Fruit fly (Drosophila melanogaster) whole organism, embryonic: Measurements from ENCODE around the gene CG11131.

ENCODE experiments used
- Abd-B ChIP-seq: fragments of 200-800 bp; sonication (Bioruptor generic); optimal IDR thresholded peaks from 2 replicates; lab custom pipeline; 2018; ENCODE audit warnings: missing biosample characterization, mild to moderate bottlenecking, missing genetic modification characterization, moderate library complexity
- CG1024 ChIP-seq: fragments of 200-800 bp; sonication (Bioruptor generic); IDR thresholded peaks from 2 replicates; pipeline ENCODE4 v1.3.6; 2022; ENCODE audit warnings: missing biosample characterization, missing genetic modification characterization
- CG10321 ChIP-seq: fragments of 200-800 bp; sonication (Bioruptor generic); IDR thresholded peaks from 2 replicates; pipeline ENCODE4 v1.3.6; 2022; ENCODE audit warnings: missing biosample characterization, missing genetic modification characterization
- CG11560 ChIP-seq: fragments of 200-800 bp; sonication (Bioruptor generic); IDR thresholded peaks from 3 replicates; pipeline ENCODE4 v1.3.6; 2022; ENCODE audit warnings: missing biosample characterization, missing genetic modification characterization
- CG11696 ChIP-seq: fragments of 200-800 bp; sonication (Bioruptor generic); IDR thresholded peaks from 2 replicates; pipeline ENCODE4 v1.3.6; 2022; ENCODE audit warnings: missing biosample characterization, missing genetic modification characterization
- CG13775 ChIP-seq: fragments of 200-800 bp; sonication (Bioruptor generic); optimal IDR thresholded peaks from 3 replicates; lab custom pipeline; 2017; ENCODE audit warnings: missing biosample characterization, mild to moderate bottlenecking, missing genetic modification characterization
- CG17186 ChIP-seq: fragments of 200-800 bp; sonication (Bioruptor generic); optimal IDR thresholded peaks from 3 replicates; lab custom pipeline; 2017; ENCODE audit warnings: missing biosample characterization, missing genetic modification reagents, missing genetic modification characterization
- CG17361 ChIP-seq: fragments of 200-800 bp; sonication (Bioruptor generic); IDR thresholded peaks from 3 replicates; pipeline ENCODE4 v1.3.6; 2022; ENCODE audit warnings: missing biosample characterization, missing genetic modification characterization
- CG18764 ChIP-seq: fragments of 200-800 bp; sonication (Bioruptor generic); optimal IDR thresholded peaks from 3 replicates; lab custom pipeline; 2016; ENCODE audit warnings: missing biosample characterization, missing genetic modification characterization
- CG32772 ChIP-seq: fragments of 200-800 bp; sonication (Bioruptor generic); IDR thresholded peaks from 2 replicates; pipeline ENCODE4 v1.3.6; 2022; ENCODE audit warnings: missing biosample characterization, missing genetic modification characterization
- CG8478 ChIP-seq: fragments of >200 bp; optimal IDR thresholded peaks from 2 replicates; lab custom pipeline; 2018
- CG9437 ChIP-seq: fragments of 200-800 bp; sonication (Bioruptor generic); optimal IDR thresholded peaks from 2 replicates; lab custom pipeline; 2018; ENCODE audit warnings: missing biosample characterization, mild to moderate bottlenecking, missing genetic modification characterization
- CTCF ChIP-seq: fragments of 200-800 bp; sonication (Bioruptor generic); optimal IDR thresholded peaks from 2 replicates; lab custom pipeline; 2017; ENCODE audit warnings: missing biosample characterization, mild to moderate bottlenecking, missing genetic modification characterization, moderate library complexity
- Dip3 ChIP-seq: fragments of 200-800 bp; sonication (Bioruptor generic); optimal IDR thresholded peaks from 3 replicates; lab custom pipeline; 2016; ENCODE audit warnings: missing biosample characterization, missing genetic modification characterization
- Dll ChIP-seq: fragments of 200-800 bp; sonication (Bioruptor generic); IDR thresholded peaks from 4 replicates; pipeline ENCODE4 v1.3.6; 2022; ENCODE audit warnings: missing biosample characterization, missing genetic modification characterization; ENCODE audit not compliant: partially characterized antibody
- Drgx ChIP-seq: fragments of 200-800 bp; sonication (Bioruptor generic); IDR thresholded peaks from 2 replicates; pipeline ENCODE4 v1.3.6; 2022; ENCODE audit warnings: missing biosample characterization, missing genetic modification characterization
- Hmr ChIP-seq: fragments of 200-800 bp; sonication (Bioruptor generic); optimal IDR thresholded peaks from 3 replicates; lab custom pipeline; 2017; ENCODE audit warnings: mild to moderate bottlenecking, missing biosample characterization, missing genetic modification reagents, missing genetic modification characterization
- Kr ChIP-seq: fragments of 200-800 bp; sonication (Bioruptor generic); optimal IDR thresholded peaks from 2 replicates; lab custom pipeline; 2017; ENCODE audit warnings: missing biosample characterization, mild to moderate bottlenecking, missing genetic modification characterization
- Lhr ChIP-seq: fragments of 200-800 bp; sonication (Bioruptor generic); optimal IDR thresholded peaks from 3 replicates; lab custom pipeline; 2017; ENCODE audit warnings: mild to moderate bottlenecking, missing biosample characterization, missing genetic modification reagents, missing genetic modification characterization
- MTF-1 ChIP-seq: fragments of 200-800 bp; sonication (Bioruptor generic); optimal IDR thresholded peaks from 2 replicates; lab custom pipeline; 2018; ENCODE audit warnings: missing biosample characterization, mild to moderate bottlenecking, missing genetic modification characterization, borderline replicate concordance
- Med ChIP-seq: fragments of 200-800 bp; sonication (Bioruptor generic); peaks from one replicate; lab custom pipeline; 2016; ENCODE audit warnings: missing biosample characterization, missing genetic modification characterization, mild to moderate bottlenecking, inconsistent platforms, moderate library complexity
- Pdp1 ChIP-seq, 2 experiments: fragments of 200-800 bp; sonication (Bioruptor generic); optimal IDR thresholded peaks; 3 replicates each; lab custom pipeline; 2016; ENCODE audit warnings: missing biosample characterization in 2 of 2, missing genetic modification characterization in 2 of 2, mild to moderate bottlenecking in 1 of 2, moderate library complexity in 1 of 2
- Rfx ChIP-seq: fragments of 200-800 bp; sonication (Bioruptor generic); IDR thresholded peaks from 2 replicates; pipeline ENCODE4 v1.3.6; 2022; ENCODE audit warnings: missing biosample characterization, missing genetic modification characterization
- Sox102F ChIP-seq: fragments of 200-800 bp; sonication (Bioruptor generic); optimal IDR thresholded peaks from 2 replicates; lab custom pipeline; 2018; ENCODE audit warnings: missing biosample characterization, mild to moderate bottlenecking, missing genetic modification characterization, moderate library complexity
- Sry-δ ChIP-seq: fragments of 200-800 bp; sonication (Bioruptor generic); optimal IDR thresholded peaks from 2 replicates; lab custom pipeline; 2016; ENCODE audit warnings: missing biosample characterization, missing genetic modification characterization
- Taf1 ChIP-seq: fragments of 200-800 bp; sonication (Bioruptor generic); IDR thresholded peaks from 2 replicates; pipeline ENCODE4 v1.3.6; 2022; ENCODE audit warnings: missing biosample characterization, missing genetic modification characterization
- Tbp ChIP-seq: fragments of >200 bp; optimal IDR thresholded peaks from 2 replicates; lab custom pipeline; 2018; ENCODE audit warnings: missing biosample characterization, missing genetic modification characterization
- YL-1 ChIP-seq: fragments of 200-800 bp; sonication (Bioruptor generic); optimal IDR thresholded peaks from 3 replicates; lab custom pipeline; 2017; ENCODE audit warnings: missing biosample characterization, mild to moderate bottlenecking, missing genetic modification characterization
- btn ChIP-seq: fragments of 200-800 bp; sonication (Bioruptor generic); optimal IDR thresholded peaks from 2 replicates; lab custom pipeline; 2016; ENCODE audit warnings: missing biosample characterization, missing genetic modification characterization
- chinmo ChIP-seq: fragments of 200-800 bp; sonication (Bioruptor generic); IDR thresholded peaks from 4 replicates; pipeline ENCODE4 v1.3.6; 2022; ENCODE audit warnings: missing biosample characterization, missing genetic modification characterization; ENCODE audit not compliant: partially characterized antibody
- crol ChIP-seq: fragments of 200-800 bp; sonication (Bioruptor generic); IDR thresholded peaks from 2 replicates; pipeline ENCODE4 v1.3.6; 2022; ENCODE audit warnings: missing biosample characterization, missing genetic modification characterization
- dysf ChIP-seq: fragments of 200-800 bp; sonication (Bioruptor generic); IDR thresholded peaks from 3 replicates; pipeline ENCODE4 v1.3.6; 2022; ENCODE audit warnings: missing biosample characterization, missing genetic modification characterization
- exex ChIP-seq: fragments of 200-800 bp; sonication (Bioruptor generic); optimal IDR thresholded peaks from 4 replicates; lab custom pipeline; 2018; ENCODE audit warnings: missing biosample characterization, mild to moderate bottlenecking, missing genetic modification characterization, moderate library complexity
- fd64A ChIP-seq: fragments of 200-800 bp; sonication (Bioruptor generic); optimal IDR thresholded peaks from 3 replicates; lab custom pipeline; 2018; ENCODE audit warnings: missing biosample characterization, mild to moderate bottlenecking, missing genetic modification characterization
- hb ChIP-seq: fragments of 200-800 bp; sonication (Bioruptor generic); IDR thresholded peaks from 3 replicates; pipeline ENCODE4 v1.3.6; 2022; ENCODE audit warnings: missing biosample characterization, missing genetic modification characterization; ENCODE audit not compliant: partially characterized antibody
- hkb ChIP-seq, 2 experiments: fragments of 200-800 bp in 1 of 2; fragments of >200 bp in 1 of 2; sonication (Bioruptor generic) in 1 of 2; IDR thresholded peaks in 1 of 2; optimal IDR thresholded peaks in 1 of 2; 2 replicates each; pipeline versions ENCODE4 v1.3.6 to Lab custom; 2017 to 2022; ENCODE audit warnings: missing biosample characterization in 1 of 2, missing genetic modification characterization in 1 of 2
- lab ChIP-seq: fragments of 200-800 bp; sonication (Bioruptor generic); optimal IDR thresholded peaks from 3 replicates; lab custom pipeline; 2017; ENCODE audit warnings: missing biosample characterization, missing genetic modification characterization, mild to moderate bottlenecking, moderate library complexity, missing genetic modification reagents
- lola ChIP-seq, 3 experiments: fragments of >200 bp in 2 of 3; fragments of 200-800 bp in 1 of 3; sonication (Bioruptor generic) in 1 of 3; optimal IDR thresholded peaks; 2 replicates each; lab custom pipeline; 2017 to 2019; ENCODE audit warnings: missing biosample characterization in 3 of 3, missing genetic modification characterization in 3 of 3, mild to moderate bottlenecking in 1 of 3, moderate library complexity in 1 of 3
- onecut ChIP-seq: fragments of 200-800 bp; sonication (Bioruptor generic); IDR thresholded peaks from 2 replicates; pipeline ENCODE4 v1.3.6; 2022; ENCODE audit warnings: missing biosample characterization, missing genetic modification characterization
- pan ChIP-seq, 4 experiments: fragments of >200 bp in 3 of 4; fragments of 200-800 bp in 1 of 4; sonication (Bioruptor generic) in 1 of 4; optimal IDR thresholded peaks in 3 of 4; IDR thresholded peaks in 1 of 4; 2 replicates each; pipeline versions ENCODE4 v1.3.6 to Lab custom; 2017 to 2022; ENCODE audit warnings: missing biosample characterization in 2 of 4, missing genetic modification characterization in 2 of 4, mixed read lengths in 1 of 4
- pfk ChIP-seq: fragments of 200-800 bp; sonication (Bioruptor generic); optimal IDR thresholded peaks from 2 replicates; lab custom pipeline; 2018; ENCODE audit warnings: missing biosample characterization, mild to moderate bottlenecking, missing genetic modification characterization, moderate library complexity
- prd ChIP-seq, 3 experiments: fragments of >200 bp in 2 of 3; fragments of 200-800 bp in 1 of 3; sonication (Bioruptor generic) in 1 of 3; optimal IDR thresholded peaks in 2 of 3; IDR thresholded peaks in 1 of 3; 2 replicates in 2 of 3; 3 replicates in 1 of 3; pipeline versions ENCODE4 v1.3.6 to Lab custom; 2017 to 2022; ENCODE audit warnings: missing biosample characterization in 1 of 3, missing genetic modification characterization in 1 of 3
- scrt ChIP-seq: fragments of 200-800 bp; sonication (Bioruptor generic); optimal IDR thresholded peaks from 2 replicates; lab custom pipeline; 2018; ENCODE audit warnings: missing biosample characterization, mild to moderate bottlenecking, missing genetic modification characterization, moderate library complexity
- sens ChIP-seq: fragments of 200-800 bp; sonication (Bioruptor generic); peaks from one replicate; lab custom pipeline; 2016; ENCODE audit warnings: missing biosample characterization, missing genetic modification characterization
- usp ChIP-seq: fragments of >200 bp; optimal IDR thresholded peaks from 2 replicates; lab custom pipeline; 2017; ENCODE audit warnings: missing biosample characterization, missing genetic modification characterization

Gene CG11131

DNA sequence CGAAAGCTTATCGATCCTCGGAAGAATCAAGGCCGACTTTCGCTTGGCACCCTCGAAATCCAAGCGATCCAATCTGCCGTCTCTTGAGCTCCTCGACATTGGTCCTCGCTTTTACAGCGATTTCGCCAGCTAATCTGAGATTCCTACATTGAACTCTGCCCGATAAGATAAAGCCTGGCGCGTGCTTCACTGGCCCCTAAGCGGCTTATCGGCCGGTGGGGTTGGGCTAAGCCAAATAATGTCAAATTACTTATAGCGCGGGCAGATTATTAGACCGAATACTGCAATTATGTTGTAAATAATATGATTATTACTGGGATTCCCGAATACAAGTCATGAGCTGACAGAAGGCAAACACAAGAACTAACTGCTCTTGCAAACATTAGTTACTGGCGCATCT, 8.5 kb upstream of the CG11131 start (continued):
- peak; percentile 34 for TF ChIP-seq Med
- no peak for TF ChIP-seq prd (optimal IDR thresholded peaks at IDR 0.05; lab: Kevin White, UChicago)
- TF ChIP-seq prd (GFP tag; IDR thresholded peaks at IDR 0.05; lab: Robert Waterston, UW), result no peak
- TF ChIP-seq usp, result no peak
- no peak for TF ChIP-seq CG9437
- no peak for TF ChIP-seq lab (GFP tag; lab: Kevin White, UChicago)

DNA sequence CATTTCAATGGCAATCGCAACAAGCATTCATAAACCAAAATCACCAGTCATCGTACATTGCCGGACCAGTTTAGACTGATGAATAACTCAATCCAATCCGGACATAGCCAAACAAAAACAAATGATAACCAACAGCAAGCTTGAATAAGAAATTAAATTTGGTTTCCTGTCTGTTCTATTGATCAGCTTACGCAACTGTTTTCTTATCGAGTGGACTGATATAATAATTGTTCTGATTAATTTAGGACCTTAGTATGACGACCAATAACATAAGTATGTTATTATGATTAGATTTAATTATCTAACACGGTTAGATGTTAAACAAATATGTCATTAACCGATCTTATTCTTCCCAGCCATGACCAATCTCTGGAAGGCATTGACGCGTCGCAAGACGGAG, 7.5 kb upstream of the CG11131 start:
- TF ChIP-seq CG13775 (GFP tag; lab: Kevin White, UChicago) (no peak), Pdp1 (GFP tag; optimal IDR thresholded peaks at IDR 0.05; lab: Kevin White, UChicago) (peak in 1 of 2 experiments; percentile 57), Dip3 (GFP tag; lab: Kevin White, UChicago) (no peak), exex (tag; lab: Kevin White, UChicago) (peak; percentile 76), chinmo (GFP tag; lab: Robert Waterston, UW) (0 out of 4 replicates have a peak, but pooled peaks have one; percentile 24), Rfx (GFP tag; lab: Robert Waterston, UW) (no peak), Hmr (GFP tag; lab: Kevin White, UChicago) (no peak), Dll (no peak), scrt (GFP tag; lab: Kevin White, UChicago) (no peak)

DNA sequence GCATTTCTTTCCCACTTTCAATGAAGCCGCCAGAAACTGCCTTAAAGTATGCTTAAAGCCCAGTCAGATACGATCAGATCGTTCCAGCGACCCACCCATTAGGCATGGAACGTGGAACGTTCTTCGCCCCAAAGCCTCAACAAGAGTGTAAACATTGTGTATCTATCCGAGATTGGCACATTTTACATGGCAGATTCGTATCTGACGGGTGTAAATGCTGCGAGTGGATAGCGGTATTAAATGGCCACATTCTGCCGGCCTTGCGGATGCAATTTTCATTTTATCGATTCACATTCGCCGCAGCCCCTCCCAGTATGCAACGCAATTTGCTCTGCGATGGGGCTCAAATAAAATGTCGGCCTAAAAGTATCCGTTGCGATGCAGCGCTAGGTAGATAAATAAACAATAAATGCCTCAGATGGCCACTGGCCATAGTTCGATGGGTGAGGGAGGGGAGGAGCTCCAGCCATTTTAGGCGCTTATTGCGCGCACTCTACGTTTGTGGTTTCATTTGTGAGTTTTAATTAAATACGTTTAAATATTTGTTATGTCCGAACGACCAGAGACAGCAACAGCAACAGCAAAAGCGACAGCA, 3.8 kb upstream of the CG11131 start:
- TF ChIP-seq Sox102F (GFP tag; lab: Kevin White, UChicago), result no peak
- no peak for TF ChIP-seq CG18764 (GFP tag; lab: Kevin White, UChicago)
- TF ChIP-seq CG32772 (GFP tag; lab: Robert Waterston, UW), result no peak
- no peak for TF ChIP-seq hb (GFP tag; lab: Robert Waterston, UW)
- no peak for TF ChIP-seq CG1024
- no peak for TF ChIP-seq btn (GFP tag; lab: Kevin White, UChicago)
- no peak for TF ChIP-seq Kr (GFP tag; lab: Kevin White, UChicago)
- 0 out of 4 replicates have a peak, but pooled peaks have one; percentile 41 for TF ChIP-seq chinmo (GFP tag; lab: Robert Waterston, UW)
- TF ChIP-seq CG8478 (lab: Kevin White, UChicago), result peak; percentile 90
- no peak for TF ChIP-seq Drgx (GFP tag; lab: Robert Waterston, UW)
- TF ChIP-seq YL-1 (GFP tag; lab: Kevin White, UChicago), result no peak
- TF ChIP-seq CG17361 (GFP tag; lab: Robert Waterston, UW), result peak; percentile 21; the same call in 1 of the 3 replicates
- no peak for TF ChIP-seq dysf (GFP tag; lab: Robert Waterston, UW)
- TF ChIP-seq exex (tag; lab: Kevin White, UChicago), result no peak
- peak; percentile 90 for TF ChIP-seq crol (GFP tag; lab: Robert Waterston, UW)
- no peak for TF ChIP-seq fd64A (GFP tag; lab: Kevin White, UChicago)
- peak in 1 of 3 experiments; percentile 53 for TF ChIP-seq lola (GFP tag; optimal IDR thresholded peaks at IDR 0.05; lab: Kevin White, UChicago)
- TF ChIP-seq CG11560, result no peak
- TF ChIP-seq Pdp1 (GFP tag; optimal IDR thresholded peaks at IDR 0.05; lab: Kevin White, UChicago), result no peak
- TF ChIP-seq Abd-B, result peak; percentile 37
- peak; percentile 46 for TF ChIP-seq CTCF
- 0 out of 2 replicates have a peak, but pooled peaks have one; percentile 21 for TF ChIP-seq onecut (GFP tag; lab: Robert Waterston, UW)
- no peak for TF ChIP-seq CG17186 (GFP tag; lab: Kevin White, UChicago)
- peak; percentile 13 for TF ChIP-seq hkb (optimal IDR thresholded peaks at IDR 0.05; lab: Kevin White, UChicago)
- no peak for TF ChIP-seq hkb (GFP tag; IDR thresholded peaks at IDR 0.05; lab: Robert Waterston, UW)
- TF ChIP-seq Taf1 (GFP tag; lab: Robert Waterston, UW), result no peak
- no peak for TF ChIP-seq Sry-δ (GFP tag; lab: Kevin White, UChicago)
- peak; percentile 46 for TF ChIP-seq pfk (GFP tag; lab: Kevin White, UChicago)
- TF ChIP-seq Hmr (GFP tag; lab: Kevin White, UChicago), result peak; percentile 11
- peak; percentile 60 for TF ChIP-seq Med
- TF ChIP-seq CG11696 (GFP tag; lab: Robert Waterston, UW), result no peak
- no peak for TF ChIP-seq pan (optimal IDR thresholded peaks at IDR 0.05; lab: Kevin White, UChicago)
- no peak for TF ChIP-seq pan (GFP tag; optimal IDR thresholded peaks at IDR 0.05 in 1 of 2, IDR thresholded peaks at IDR 0.05 in 1 of 2)
- TF ChIP-seq MTF-1 (GFP tag; lab: Kevin White, UChicago), result no peak
- peak; percentile 35 for TF ChIP-seq Lhr (GFP tag; lab: Kevin White, UChicago)
- peak; percentile 25 for TF ChIP-seq sens (GFP tag; lab: Kevin White, UChicago)
- no peak for TF ChIP-seq CG10321 (GFP tag; lab: Robert Waterston, UW)
- TF ChIP-seq Tbp, result no peak
